Worm (Caenorhabditis elegans) whole organism, mixed stage, embryonic: ENCODE measurements around the gene F55A4.3.

ENCODE experiments used
- M03D4.4 ChIP-seq: sonication (generic microtip); optimal IDR thresholded peaks from 2 replicates; lab custom pipeline; 2017; ENCODE audit warnings: mild to moderate bottlenecking, missing genetic modification characterization, missing compliant biosample characterization
- bed-3 ChIP-seq: fragments of 200-800 bp; sonication (Bioruptor generic); optimal IDR thresholded peaks from 3 replicates; lab custom pipeline; 2018; ENCODE audit warnings: mild to moderate bottlenecking, missing genetic modification characterization, moderate library complexity, missing compliant biosample characterization
- blmp-1 ChIP-seq: fragments of 150-350 bp; optimal IDR thresholded peaks from 2 replicates; lab custom pipeline; 2014; ENCODE audit warnings: missing biosample characterization, missing genetic modification characterization
- ceh-43 ChIP-seq: fragments of 200-800 bp; sonication (Bioruptor generic); optimal IDR thresholded peaks from 2 replicates; lab custom pipeline; 2018; ENCODE audit warnings: mild to moderate bottlenecking, missing genetic modification characterization, moderate library complexity, missing compliant biosample characterization
- ceh-83 ChIP-seq: fragments of 200-800 bp; sonication (Bioruptor generic); optimal IDR thresholded peaks from 2 replicates; lab custom pipeline; 2018; ENCODE audit warnings: mild to moderate bottlenecking, missing genetic modification characterization, missing compliant biosample characterization
- ces-1 ChIP-seq: fragments of 150-350 bp; optimal IDR thresholded peaks from 2 replicates; lab custom pipeline; 2014; ENCODE audit warnings: missing biosample characterization, missing genetic modification reagents, missing genetic modification characterization
- cnd-1 ChIP-seq: fragments of 200-800 bp; sonication (Bioruptor generic); optimal IDR thresholded peaks from 2 replicates; lab custom pipeline; 2018; ENCODE audit warnings: mild to moderate bottlenecking, missing genetic modification characterization, missing compliant biosample characterization
- drap-1 ChIP-seq: fragments of 200-800 bp; sonication (Bioruptor generic); optimal IDR thresholded peaks from 3 replicates; lab custom pipeline; 2018; ENCODE audit warnings: mild to moderate bottlenecking, missing genetic modification characterization, missing compliant biosample characterization
- elt-1 ChIP-seq: sonication (generic microtip); optimal IDR thresholded peaks from 2 replicates; lab custom pipeline; 2017; ENCODE audit warnings: missing genetic modification characterization, mild to moderate bottlenecking, missing compliant biosample characterization, antibody characterized with exemption, moderate library complexity, borderline replicate concordance; ENCODE audit not compliant: insufficient read depth
- elt-3 ChIP-seq: fragments of 150-350 bp; optimal IDR thresholded peaks from 2 replicates; lab custom pipeline; 2014; ENCODE audit warnings: missing biosample characterization, missing genetic modification characterization
- flh-1 ChIP-seq: fragments of 200-800 bp; sonication (Bioruptor generic); optimal IDR thresholded peaks from 2 replicates; lab custom pipeline; 2018; ENCODE audit warnings: mild to moderate bottlenecking, missing genetic modification characterization, moderate library complexity, missing compliant biosample characterization
- ham-2 ChIP-seq: fragments of 200-800 bp; sonication (Bioruptor generic); optimal IDR thresholded peaks from 2 replicates; lab custom pipeline; 2018; ENCODE audit warnings: mild to moderate bottlenecking, missing genetic modification characterization, missing compliant biosample characterization
- hlh-1 ChIP-seq: fragments of 150-350 bp; optimal IDR thresholded peaks from 2 replicates; lab custom pipeline; 2014; ENCODE audit warnings: missing biosample characterization, missing genetic modification reagents, missing genetic modification characterization
- lin-13 ChIP-seq: fragments of 150-350 bp; optimal IDR thresholded peaks from 2 replicates; lab custom pipeline; 2014; ENCODE audit warnings: missing biosample characterization, missing genetic modification characterization
- lin-32 ChIP-seq: fragments of 200-800 bp; sonication (Bioruptor generic); optimal IDR thresholded peaks from 2 replicates; lab custom pipeline; 2018; ENCODE audit warnings: mild to moderate bottlenecking, missing genetic modification characterization, missing compliant biosample characterization
- lsy-2 ChIP-seq: fragments of 150-350 bp; optimal IDR thresholded peaks from 2 replicates; lab custom pipeline; 2014; ENCODE audit warnings: missing biosample characterization, missing genetic modification characterization
- mep-1 ChIP-seq: fragments of 150-350 bp; optimal IDR thresholded peaks from 2 replicates; lab custom pipeline; 2017; ENCODE audit warnings: missing biosample characterization, missing genetic modification reagents, missing genetic modification characterization, inconsistent platforms
- mls-2 ChIP-seq: sonication (generic microtip); optimal IDR thresholded peaks from 2 replicates; lab custom pipeline; 2016; ENCODE audit warnings: mild to moderate bottlenecking, missing genetic modification characterization, moderate library complexity, missing compliant biosample characterization
- nhr-12 ChIP-seq: fragments of 150-350 bp; optimal IDR thresholded peaks from 2 replicates; lab custom pipeline; 2014; ENCODE audit warnings: missing biosample characterization, missing genetic modification characterization
- nhr-2 ChIP-seq: fragments of 150-350 bp; optimal IDR thresholded peaks from 2 replicates; lab custom pipeline; 2014; ENCODE audit warnings: missing biosample characterization, missing genetic modification characterization
- nhr-237 ChIP-seq: fragments of 150-350 bp; optimal IDR thresholded peaks from 2 replicates; lab custom pipeline; 2014; ENCODE audit warnings: missing biosample characterization, missing genetic modification characterization
- nhr-28 ChIP-seq: fragments of 150-350 bp; optimal IDR thresholded peaks from 2 replicates; lab custom pipeline; 2014; ENCODE audit warnings: missing biosample characterization, missing genetic modification characterization
- nhr-76 ChIP-seq: sonication (generic microtip); optimal IDR thresholded peaks from 2 replicates; lab custom pipeline; 2017; ENCODE audit warnings: missing biosample characterization, missing genetic modification characterization
- pha-4 ChIP-seq: fragments of 150-350 bp; optimal IDR thresholded peaks from 2 replicates; lab custom pipeline; 2018; ENCODE audit warnings: missing biosample characterization, missing genetic modification reagents, missing genetic modification characterization
- snpc-4 ChIP-seq: fragments of 150-350 bp; optimal IDR thresholded peaks from 2 replicates; lab custom pipeline; 2014; ENCODE audit warnings: missing biosample characterization, missing genetic modification characterization
- sptf-1 ChIP-seq: sonication (generic microtip); optimal IDR thresholded peaks from 2 replicates; lab custom pipeline; 2017; ENCODE audit warnings: mild to moderate bottlenecking, missing genetic modification characterization, moderate library complexity, missing compliant biosample characterization
- tbx-8 ChIP-seq: fragments of 200-800 bp; sonication (Bioruptor generic); optimal IDR thresholded peaks from 2 replicates; lab custom pipeline; 2018; ENCODE audit warnings: mild to moderate bottlenecking, missing genetic modification characterization, moderate library complexity, missing compliant biosample characterization
- unc-120 ChIP-seq: sonication (generic microtip); optimal IDR thresholded peaks from 2 replicates; lab custom pipeline; 2017; ENCODE audit warnings: missing genetic modification characterization, missing compliant biosample characterization; ENCODE audit not compliant: poor library complexity, severe bottlenecking
- unc-39 ChIP-seq: fragments of 150-350 bp; optimal IDR thresholded peaks from 2 replicates; lab custom pipeline; 2014; ENCODE audit warnings: missing biosample characterization, missing genetic modification characterization
- unc-62 ChIP-seq: fragments of 150-350 bp; optimal IDR thresholded peaks from 2 replicates; lab custom pipeline; 2014; ENCODE audit warnings: missing biosample characterization, missing genetic modification reagents, missing genetic modification characterization
- zip-8 ChIP-seq: fragments of 150-350 bp; optimal IDR thresholded peaks from 2 replicates; lab custom pipeline; 2014; ENCODE audit warnings: missing biosample characterization, missing genetic modification characterization

The F55A4.3 gene

ce11 chrX:1025010-1025409 is at the start of gene F55A4.3:
Gene F55A4.3, minus strand, starts transcription at chrX:1025110.
- TF ChIP-seq lsy-2 (tag; lab: Kevin White, UChicago) (no peak), snpc-4 (tag; lab: Kevin White, UChicago) (no peak), tbx-8 (GFP tag; lab: Kevin White, UChicago) (no peak), ceh-43 (GFP tag; lab: Kevin White, UChicago) (no peak), nhr-2 (tag; lab: Kevin White, UChicago) (no peak), bed-3 (GFP tag; lab: Kevin White, UChicago) (no peak), blmp-1 (tag; lab: Kevin White, UChicago) (no peak), nhr-237 (tag; lab: Kevin White, UChicago) (no peak), elt-1 (no peak), hlh-1 (tag; lab: Kevin White, UChicago) (no peak), nhr-12 (tag; lab: Kevin White, UChicago) (no peak), M03D4.4 (tag; lab: Kevin White, UChicago) (no peak), mls-2 (tag; lab: Kevin White, UChicago) (no peak), ham-2 (no peak), drap-1 (no peak), cnd-1 (tag; lab: Kevin White, UChicago) (no peak), pha-4 (tag; lab: Kevin White, UChicago) (no peak), ceh-83 (GFP tag; lab: Kevin White, UChicago) (no peak), mep-1 (tag; lab: Kevin White, UChicago) (no peak)

- TF ChIP-seq elt-1 (no peak), unc-39 (tag; lab: Kevin White, UChicago) (no peak), blmp-1 (tag; lab: Kevin White, UChicago) (no peak), cnd-1 (tag; lab: Kevin White, UChicago) (no peak), ces-1 (GFP tag; lab: Kevin White, UChicago) (no peak), lin-32 (GFP tag; lab: Kevin White, UChicago) (no peak), lin-13 (tag; lab: Kevin White, UChicago) (no peak), ceh-43 (GFP tag; lab: Kevin White, UChicago) (no peak)
Measured at ce11 chrX:1072152-1072551, 47.2 kb upstream of the F55A4.3 start, which contains the start of gene lim-6. Gene lim-6, plus strand, starts transcription at chrX:1072452.

ce11 chrX:1068986-1069385 is 44.1 kb upstream of the F55A4.3 start, which contains the start of gene mksr-1:
Gene mksr-1, minus strand, starts transcription at chrX:1069129.
- TF ChIP-seq ceh-43 (GFP tag; lab: Kevin White, UChicago): no peak
- TF ChIP-seq lin-32 (GFP tag; lab: Kevin White, UChicago): peak; percentile 76
- TF ChIP-seq cnd-1 (tag; lab: Kevin White, UChicago): peak; percentile 13

- TF ChIP-seq flh-1 (no peak), ceh-83 (GFP tag; lab: Kevin White, UChicago) (no peak), unc-39 (tag; lab: Kevin White, UChicago) (no peak), elt-1 (no peak), zip-8 (tag; lab: Kevin White, UChicago) (no peak), drap-1 (peak; percentile 31), lin-32 (GFP tag; lab: Kevin White, UChicago) (no peak), lin-13 (tag; lab: Kevin White, UChicago) (no peak), nhr-76 (tag; lab: Kevin White, UChicago) (no peak), lsy-2 (tag; lab: Kevin White, UChicago) (peak; percentile 0), nhr-28 (tag; lab: Kevin White, UChicago) (no peak), mls-2 (tag; lab: Kevin White, UChicago) (peak; percentile 23), mep-1 (tag; lab: Kevin White, UChicago) (no peak), pha-4 (tag; lab: Kevin White, UChicago) (no peak), elt-3 (tag; lab: Kevin White, UChicago) (no peak), nhr-237 (tag; lab: Kevin White, UChicago) (no peak), hlh-1 (tag; lab: Kevin White, UChicago) (peak; percentile 36), unc-120 (tag; lab: Kevin White, UChicago) (peak; percentile 70), blmp-1 (tag; lab: Kevin White, UChicago) (no peak), cnd-1 (tag; lab: Kevin White, UChicago) (no peak), unc-62 (GFP tag; lab: Kevin White, UChicago) (peak; percentile 34), ces-1 (GFP tag; lab: Kevin White, UChicago) (peak; percentile 62), sptf-1 (peak; percentile 54), bed-3 (GFP tag; lab: Kevin White, UChicago) (no peak)
Measured at ce11 chrX:1064064-1064463, 39.2 kb upstream of the F55A4.3 start.
